Worm (Caenorhabditis elegans) whole organism, mixed stage, embryonic: Measurements from ENCODE around the gene prcc-1.

Source experiments
- M03D4.4 ChIP-seq: sonication (generic microtip); optimal IDR thresholded peaks from 2 replicates; lab custom pipeline; 2017; ENCODE audit warnings: mild to moderate bottlenecking, missing genetic modification characterization, missing compliant biosample characterization
- bed-3 ChIP-seq: fragments of 200-800 bp; sonication (Bioruptor generic); optimal IDR thresholded peaks from 3 replicates; lab custom pipeline; 2018; ENCODE audit warnings: mild to moderate bottlenecking, missing genetic modification characterization, moderate library complexity, missing compliant biosample characterization
- blmp-1 ChIP-seq: fragments of 150-350 bp; optimal IDR thresholded peaks from 2 replicates; lab custom pipeline; 2014; ENCODE audit warnings: missing biosample characterization, missing genetic modification characterization
- ceh-39 ChIP-seq: fragments of 150-350 bp; optimal IDR thresholded peaks from 2 replicates; lab custom pipeline; 2014; ENCODE audit warnings: missing biosample characterization, missing genetic modification characterization
- ceh-43 ChIP-seq: fragments of 200-800 bp; sonication (Bioruptor generic); optimal IDR thresholded peaks from 2 replicates; lab custom pipeline; 2018; ENCODE audit warnings: mild to moderate bottlenecking, missing genetic modification characterization, moderate library complexity, missing compliant biosample characterization
- ceh-83 ChIP-seq: fragments of 200-800 bp; sonication (Bioruptor generic); optimal IDR thresholded peaks from 2 replicates; lab custom pipeline; 2018; ENCODE audit warnings: mild to moderate bottlenecking, missing genetic modification characterization, missing compliant biosample characterization
- ces-1 ChIP-seq: fragments of 150-350 bp; optimal IDR thresholded peaks from 2 replicates; lab custom pipeline; 2014; ENCODE audit warnings: missing biosample characterization, missing genetic modification reagents, missing genetic modification characterization
- cnd-1 ChIP-seq: fragments of 200-800 bp; sonication (Bioruptor generic); optimal IDR thresholded peaks from 2 replicates; lab custom pipeline; 2018; ENCODE audit warnings: mild to moderate bottlenecking, missing genetic modification characterization, missing compliant biosample characterization
- drap-1 ChIP-seq: fragments of 200-800 bp; sonication (Bioruptor generic); optimal IDR thresholded peaks from 3 replicates; lab custom pipeline; 2018; ENCODE audit warnings: mild to moderate bottlenecking, missing genetic modification characterization, missing compliant biosample characterization
- elt-1 ChIP-seq: sonication (generic microtip); optimal IDR thresholded peaks from 2 replicates; lab custom pipeline; 2017; ENCODE audit warnings: missing genetic modification characterization, mild to moderate bottlenecking, missing compliant biosample characterization, antibody characterized with exemption, moderate library complexity, borderline replicate concordance; ENCODE audit not compliant: insufficient read depth
- elt-3 ChIP-seq: fragments of 150-350 bp; optimal IDR thresholded peaks from 2 replicates; lab custom pipeline; 2014; ENCODE audit warnings: missing biosample characterization, missing genetic modification characterization
- flh-1 ChIP-seq: fragments of 200-800 bp; sonication (Bioruptor generic); optimal IDR thresholded peaks from 2 replicates; lab custom pipeline; 2018; ENCODE audit warnings: mild to moderate bottlenecking, missing genetic modification characterization, moderate library complexity, missing compliant biosample characterization
- ham-2 ChIP-seq: fragments of 200-800 bp; sonication (Bioruptor generic); optimal IDR thresholded peaks from 2 replicates; lab custom pipeline; 2018; ENCODE audit warnings: mild to moderate bottlenecking, missing genetic modification characterization, missing compliant biosample characterization
- hlh-1 ChIP-seq: fragments of 150-350 bp; optimal IDR thresholded peaks from 2 replicates; lab custom pipeline; 2014; ENCODE audit warnings: missing biosample characterization, missing genetic modification reagents, missing genetic modification characterization
- lin-13 ChIP-seq: fragments of 150-350 bp; optimal IDR thresholded peaks from 2 replicates; lab custom pipeline; 2014; ENCODE audit warnings: missing biosample characterization, missing genetic modification characterization
- lin-32 ChIP-seq: fragments of 200-800 bp; sonication (Bioruptor generic); optimal IDR thresholded peaks from 2 replicates; lab custom pipeline; 2018; ENCODE audit warnings: mild to moderate bottlenecking, missing genetic modification characterization, missing compliant biosample characterization
- lsy-2 ChIP-seq: fragments of 150-350 bp; optimal IDR thresholded peaks from 2 replicates; lab custom pipeline; 2014; ENCODE audit warnings: missing biosample characterization, missing genetic modification characterization
- mab-5 ChIP-seq: fragments of 150-350 bp; optimal IDR thresholded peaks from 2 replicates; lab custom pipeline; 2014; ENCODE audit warnings: missing biosample characterization, missing genetic modification characterization
- mep-1 ChIP-seq: fragments of 150-350 bp; optimal IDR thresholded peaks from 2 replicates; lab custom pipeline; 2017; ENCODE audit warnings: missing biosample characterization, missing genetic modification reagents, missing genetic modification characterization, inconsistent platforms
- mls-2 ChIP-seq: sonication (generic microtip); optimal IDR thresholded peaks from 2 replicates; lab custom pipeline; 2016; ENCODE audit warnings: mild to moderate bottlenecking, missing genetic modification characterization, moderate library complexity, missing compliant biosample characterization
- nhr-12 ChIP-seq: fragments of 150-350 bp; optimal IDR thresholded peaks from 2 replicates; lab custom pipeline; 2014; ENCODE audit warnings: missing biosample characterization, missing genetic modification characterization
- nhr-2 ChIP-seq: fragments of 150-350 bp; optimal IDR thresholded peaks from 2 replicates; lab custom pipeline; 2014; ENCODE audit warnings: missing biosample characterization, missing genetic modification characterization
- nhr-237 ChIP-seq: fragments of 150-350 bp; optimal IDR thresholded peaks from 2 replicates; lab custom pipeline; 2014; ENCODE audit warnings: missing biosample characterization, missing genetic modification characterization
- nhr-28 ChIP-seq: fragments of 150-350 bp; optimal IDR thresholded peaks from 2 replicates; lab custom pipeline; 2014; ENCODE audit warnings: missing biosample characterization, missing genetic modification characterization
- nhr-76 ChIP-seq: sonication (generic microtip); optimal IDR thresholded peaks from 2 replicates; lab custom pipeline; 2017; ENCODE audit warnings: missing biosample characterization, missing genetic modification characterization
- pha-4 ChIP-seq: fragments of 150-350 bp; optimal IDR thresholded peaks from 2 replicates; lab custom pipeline; 2018; ENCODE audit warnings: missing biosample characterization, missing genetic modification reagents, missing genetic modification characterization
- sem-2 ChIP-seq: fragments of 200-800 bp; sonication (Bioruptor generic); optimal IDR thresholded peaks from 2 replicates; lab custom pipeline; 2018; ENCODE audit warnings: mild to moderate bottlenecking, missing genetic modification characterization, missing compliant biosample characterization
- snpc-4 ChIP-seq: fragments of 150-350 bp; optimal IDR thresholded peaks from 2 replicates; lab custom pipeline; 2014; ENCODE audit warnings: missing biosample characterization, missing genetic modification characterization
- sptf-1 ChIP-seq: sonication (generic microtip); optimal IDR thresholded peaks from 2 replicates; lab custom pipeline; 2017; ENCODE audit warnings: mild to moderate bottlenecking, missing genetic modification characterization, moderate library complexity, missing compliant biosample characterization
- tbx-8 ChIP-seq: fragments of 200-800 bp; sonication (Bioruptor generic); optimal IDR thresholded peaks from 2 replicates; lab custom pipeline; 2018; ENCODE audit warnings: mild to moderate bottlenecking, missing genetic modification characterization, moderate library complexity, missing compliant biosample characterization
- unc-120 ChIP-seq: sonication (generic microtip); optimal IDR thresholded peaks from 2 replicates; lab custom pipeline; 2017; ENCODE audit warnings: missing genetic modification characterization, missing compliant biosample characterization; ENCODE audit not compliant: poor library complexity, severe bottlenecking
- unc-39 ChIP-seq: fragments of 150-350 bp; optimal IDR thresholded peaks from 2 replicates; lab custom pipeline; 2014; ENCODE audit warnings: missing biosample characterization, missing genetic modification characterization
- unc-62 ChIP-seq: fragments of 150-350 bp; optimal IDR thresholded peaks from 2 replicates; lab custom pipeline; 2014; ENCODE audit warnings: missing biosample characterization, missing genetic modification reagents, missing genetic modification characterization
- zip-8 ChIP-seq: fragments of 150-350 bp; optimal IDR thresholded peaks from 2 replicates; lab custom pipeline; 2014; ENCODE audit warnings: missing biosample characterization, missing genetic modification characterization
- ztf-11 ChIP-seq: fragments of 150-350 bp; optimal IDR thresholded peaks from 2 replicates; lab custom pipeline; 2014; ENCODE audit warnings: missing biosample characterization, missing genetic modification characterization

The prcc-1 gene

ce11 chrIV:13107359-13107758, 13.8 kb upstream of the prcc-1 start, which contains the start of gene B0564.2:
Gene B0564.2 (plus strand): TSS chrIV:13107659.
- TF ChIP-seq lin-13: no peak
- TF ChIP-seq snpc-4 (tag; lab: Kevin White, UChicago): no peak
- TF ChIP-seq, all 35 proteins: peak for 0

ce11 chrIV:13104900-13105299, 11.3 kb upstream of the prcc-1 start, which contains the start of gene rde-11:
Gene rde-11 (plus strand): TSS chrIV:13105200.
- TF ChIP-seq ceh-39 (tag; lab: Kevin White, UChicago) (no peak), cnd-1 (no peak), sptf-1 (tag; lab: Kevin White, UChicago) (no peak), unc-62 (no peak), nhr-2 (tag; lab: Kevin White, UChicago) (no peak), nhr-28 (tag; lab: Kevin White, UChicago) (no peak), ceh-43 (GFP tag; lab: Kevin White, UChicago) (no peak), tbx-8 (GFP tag; lab: Kevin White, UChicago) (no peak), drap-1 (GFP tag; lab: Kevin White, UChicago) (no peak)

DNA sequence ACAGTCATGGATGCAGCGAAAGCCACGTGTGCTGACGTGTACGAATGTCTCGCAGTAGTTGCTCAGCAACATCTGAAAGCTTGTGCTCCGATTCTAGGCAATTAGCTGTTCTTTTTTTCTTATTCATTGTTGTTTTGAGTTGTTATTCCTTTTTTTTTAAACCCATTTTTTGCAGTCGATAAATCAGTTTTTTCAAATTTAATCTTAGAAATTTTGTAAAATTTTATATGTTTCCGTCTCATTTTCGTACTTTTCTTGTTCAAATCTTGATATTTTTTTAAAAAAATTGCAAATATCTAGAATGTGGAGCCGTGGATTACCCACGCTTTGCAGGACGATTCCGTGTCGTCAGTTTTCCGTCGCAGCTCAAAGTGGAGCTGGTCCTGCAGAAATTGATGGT, 6.8 kb upstream of the prcc-1 start, which contains the start of gene fask-1:
Gene fask-1, plus strand, starts transcription at position 301 of the 400 bp plus-strand sequence.
- no peak for TF ChIP-seq elt-3
- no peak for TF ChIP-seq nhr-76
- no peak for TF ChIP-seq ces-1
- TF ChIP-seq unc-120 (tag; lab: Kevin White, UChicago): no peak
- no peak for TF ChIP-seq nhr-2 (tag; lab: Kevin White, UChicago)
- TF ChIP-seq flh-1 (GFP tag; lab: Kevin White, UChicago): no peak
- no peak for TF ChIP-seq zip-8 (tag; lab: Kevin White, UChicago)
- TF ChIP-seq nhr-28 (tag; lab: Kevin White, UChicago): no peak

ce11 chrIV:13098652-13099051, 5.1 kb upstream of the prcc-1 start, which contains the start of the genes dli-1, tin-9.2 and exos-4.1:
Gene dli-1 (minus strand): TSS chrIV:13098792.
Gene tin-9.2 (plus strand): TSS chrIV:13098995.
Gene exos-4.1 (plus strand): TSS chrIV:13098999.
- TF ChIP-seq ztf-11 (tag; lab: Kevin White, UChicago) (no peak), mls-2 (tag; lab: Kevin White, UChicago) (no peak), sptf-1 (tag; lab: Kevin White, UChicago) (no peak), ceh-39 (tag; lab: Kevin White, UChicago) (no peak), mep-1 (tag; lab: Kevin White, UChicago) (peak; percentile 76), elt-1 (tag; lab: Kevin White, UChicago) (no peak), flh-1 (GFP tag; lab: Kevin White, UChicago) (no peak), mab-5 (tag; lab: Kevin White, UChicago) (no peak), nhr-12 (tag; lab: Kevin White, UChicago) (no peak), elt-3 (no peak), drap-1 (GFP tag; lab: Kevin White, UChicago) (no peak), unc-62 (no peak), nhr-76 (no peak), snpc-4 (tag; lab: Kevin White, UChicago) (no peak), M03D4.4 (tag; lab: Kevin White, UChicago) (no peak), nhr-237 (peak; percentile 22), ceh-83 (GFP tag; lab: Kevin White, UChicago) (no peak), lsy-2 (tag; lab: Kevin White, UChicago) (peak; percentile 63), lin-32 (GFP tag; lab: Kevin White, UChicago) (no peak), lin-13 (peak; percentile 34), bed-3 (GFP tag; lab: Kevin White, UChicago) (no peak), cnd-1 (no peak), blmp-1 (no peak), nhr-28 (tag; lab: Kevin White, UChicago) (no peak), ceh-43 (GFP tag; lab: Kevin White, UChicago) (no peak), tbx-8 (GFP tag; lab: Kevin White, UChicago) (no peak), unc-120 (tag; lab: Kevin White, UChicago) (no peak), hlh-1 (tag; lab: Kevin White, UChicago) (peak; percentile 19), unc-39 (tag; lab: Kevin White, UChicago) (no peak), ham-2 (GFP tag; lab: Kevin White, UChicago) (peak; percentile 46), pha-4 (tag; lab: Kevin White, UChicago) (peak; percentile 23), nhr-2 (tag; lab: Kevin White, UChicago) (no peak), zip-8 (tag; lab: Kevin White, UChicago) (no peak), sem-2 (GFP tag; lab: Kevin White, UChicago) (no peak), ces-1 (peak; percentile 99)
